Worm (Caenorhabditis elegans) whole organism, mixed stage, embryonic: Measurements from ENCODE around the gene K07C11.7.
A peak's percentile ranks its signal among the peaks of the same experiment; 100 is the strongest.

ENCODE experiments used
- M03D4.4 ChIP-seq: sonication (generic microtip); optimal IDR thresholded peaks from 2 replicates; lab custom pipeline; 2017; ENCODE audit warnings: mild to moderate bottlenecking, missing genetic modification characterization, missing compliant biosample characterization
- bed-3 ChIP-seq: fragments of 200-800 bp; sonication (Bioruptor generic); optimal IDR thresholded peaks from 3 replicates; lab custom pipeline; 2018; ENCODE audit warnings: mild to moderate bottlenecking, missing genetic modification characterization, moderate library complexity, missing compliant biosample characterization
- ceh-39 ChIP-seq: fragments of 150-350 bp; optimal IDR thresholded peaks from 2 replicates; lab custom pipeline; 2014; ENCODE audit warnings: missing biosample characterization, missing genetic modification characterization
- ceh-83 ChIP-seq: fragments of 200-800 bp; sonication (Bioruptor generic); optimal IDR thresholded peaks from 2 replicates; lab custom pipeline; 2018; ENCODE audit warnings: mild to moderate bottlenecking, missing genetic modification characterization, missing compliant biosample characterization
- ces-1 ChIP-seq: fragments of 150-350 bp; optimal IDR thresholded peaks from 2 replicates; lab custom pipeline; 2014; ENCODE audit warnings: missing biosample characterization, missing genetic modification reagents, missing genetic modification characterization
- cnd-1 ChIP-seq: fragments of 200-800 bp; sonication (Bioruptor generic); optimal IDR thresholded peaks from 2 replicates; lab custom pipeline; 2018; ENCODE audit warnings: mild to moderate bottlenecking, missing genetic modification characterization, missing compliant biosample characterization
- drap-1 ChIP-seq: fragments of 200-800 bp; sonication (Bioruptor generic); optimal IDR thresholded peaks from 3 replicates; lab custom pipeline; 2018; ENCODE audit warnings: mild to moderate bottlenecking, missing genetic modification characterization, missing compliant biosample characterization
- elt-1 ChIP-seq: sonication (generic microtip); optimal IDR thresholded peaks from 2 replicates; lab custom pipeline; 2017; ENCODE audit warnings: missing genetic modification characterization, mild to moderate bottlenecking, missing compliant biosample characterization, antibody characterized with exemption, moderate library complexity, borderline replicate concordance; ENCODE audit not compliant: insufficient read depth
- elt-3 ChIP-seq: fragments of 150-350 bp; optimal IDR thresholded peaks from 2 replicates; lab custom pipeline; 2014; ENCODE audit warnings: missing biosample characterization, missing genetic modification characterization
- flh-1 ChIP-seq: fragments of 200-800 bp; sonication (Bioruptor generic); optimal IDR thresholded peaks from 2 replicates; lab custom pipeline; 2018; ENCODE audit warnings: mild to moderate bottlenecking, missing genetic modification characterization, moderate library complexity, missing compliant biosample characterization
- ham-2 ChIP-seq: fragments of 200-800 bp; sonication (Bioruptor generic); optimal IDR thresholded peaks from 2 replicates; lab custom pipeline; 2018; ENCODE audit warnings: mild to moderate bottlenecking, missing genetic modification characterization, missing compliant biosample characterization
- hlh-1 ChIP-seq: fragments of 150-350 bp; optimal IDR thresholded peaks from 2 replicates; lab custom pipeline; 2014; ENCODE audit warnings: missing biosample characterization, missing genetic modification reagents, missing genetic modification characterization
- lin-13 ChIP-seq: fragments of 150-350 bp; optimal IDR thresholded peaks from 2 replicates; lab custom pipeline; 2014; ENCODE audit warnings: missing biosample characterization, missing genetic modification characterization
- lin-32 ChIP-seq: fragments of 200-800 bp; sonication (Bioruptor generic); optimal IDR thresholded peaks from 2 replicates; lab custom pipeline; 2018; ENCODE audit warnings: mild to moderate bottlenecking, missing genetic modification characterization, missing compliant biosample characterization
- lsy-2 ChIP-seq: fragments of 150-350 bp; optimal IDR thresholded peaks from 2 replicates; lab custom pipeline; 2014; ENCODE audit warnings: missing biosample characterization, missing genetic modification characterization
- mab-5 ChIP-seq: fragments of 150-350 bp; optimal IDR thresholded peaks from 2 replicates; lab custom pipeline; 2014; ENCODE audit warnings: missing biosample characterization, missing genetic modification characterization
- mep-1 ChIP-seq: fragments of 150-350 bp; optimal IDR thresholded peaks from 2 replicates; lab custom pipeline; 2017; ENCODE audit warnings: missing biosample characterization, missing genetic modification reagents, missing genetic modification characterization, inconsistent platforms
- mls-2 ChIP-seq: sonication (generic microtip); optimal IDR thresholded peaks from 2 replicates; lab custom pipeline; 2016; ENCODE audit warnings: mild to moderate bottlenecking, missing genetic modification characterization, moderate library complexity, missing compliant biosample characterization
- nhr-12 ChIP-seq: fragments of 150-350 bp; optimal IDR thresholded peaks from 2 replicates; lab custom pipeline; 2014; ENCODE audit warnings: missing biosample characterization, missing genetic modification characterization
- nhr-2 ChIP-seq: fragments of 150-350 bp; optimal IDR thresholded peaks from 2 replicates; lab custom pipeline; 2014; ENCODE audit warnings: missing biosample characterization, missing genetic modification characterization
- nhr-237 ChIP-seq: fragments of 150-350 bp; optimal IDR thresholded peaks from 2 replicates; lab custom pipeline; 2014; ENCODE audit warnings: missing biosample characterization, missing genetic modification characterization
- nhr-28 ChIP-seq: fragments of 150-350 bp; optimal IDR thresholded peaks from 2 replicates; lab custom pipeline; 2014; ENCODE audit warnings: missing biosample characterization, missing genetic modification characterization
- nhr-76 ChIP-seq: sonication (generic microtip); optimal IDR thresholded peaks from 2 replicates; lab custom pipeline; 2017; ENCODE audit warnings: missing biosample characterization, missing genetic modification characterization
- pha-4 ChIP-seq: fragments of 150-350 bp; optimal IDR thresholded peaks from 2 replicates; lab custom pipeline; 2018; ENCODE audit warnings: missing biosample characterization, missing genetic modification reagents, missing genetic modification characterization
- sem-2 ChIP-seq: fragments of 200-800 bp; sonication (Bioruptor generic); optimal IDR thresholded peaks from 2 replicates; lab custom pipeline; 2018; ENCODE audit warnings: mild to moderate bottlenecking, missing genetic modification characterization, missing compliant biosample characterization
- snpc-4 ChIP-seq: fragments of 150-350 bp; optimal IDR thresholded peaks from 2 replicates; lab custom pipeline; 2014; ENCODE audit warnings: missing biosample characterization, missing genetic modification characterization
- sptf-1 ChIP-seq: sonication (generic microtip); optimal IDR thresholded peaks from 2 replicates; lab custom pipeline; 2017; ENCODE audit warnings: mild to moderate bottlenecking, missing genetic modification characterization, moderate library complexity, missing compliant biosample characterization
- tbx-8 ChIP-seq: fragments of 200-800 bp; sonication (Bioruptor generic); optimal IDR thresholded peaks from 2 replicates; lab custom pipeline; 2018; ENCODE audit warnings: mild to moderate bottlenecking, missing genetic modification characterization, moderate library complexity, missing compliant biosample characterization
- unc-120 ChIP-seq: sonication (generic microtip); optimal IDR thresholded peaks from 2 replicates; lab custom pipeline; 2017; ENCODE audit warnings: missing genetic modification characterization, missing compliant biosample characterization; ENCODE audit not compliant: poor library complexity, severe bottlenecking
- unc-62 ChIP-seq: fragments of 150-350 bp; optimal IDR thresholded peaks from 2 replicates; lab custom pipeline; 2014; ENCODE audit warnings: missing biosample characterization, missing genetic modification reagents, missing genetic modification characterization
- zip-8 ChIP-seq: fragments of 150-350 bp; optimal IDR thresholded peaks from 2 replicates; lab custom pipeline; 2014; ENCODE audit warnings: missing biosample characterization, missing genetic modification characterization
- ztf-11 ChIP-seq: fragments of 150-350 bp; optimal IDR thresholded peaks from 2 replicates; lab custom pipeline; 2014; ENCODE audit warnings: missing biosample characterization, missing genetic modification characterization

K07C11.7 gene

ce11 chrV:8183384-8183783 is 30.4 kb downstream of the K07C11.7 start, which contains the start of gene srp-8:
Gene srp-8 (plus strand): TSS chrV:8183684.
- TF ChIP-seq ztf-11, result no peak
- TF ChIP-seq nhr-2, result no peak
- no peak for TF ChIP-seq elt-3 (tag; lab: Kevin White, UChicago)
- TF ChIP-seq M03D4.4 (tag; lab: Kevin White, UChicago), result no peak
- TF ChIP-seq lsy-2 (tag; lab: Kevin White, UChicago), result no peak
- TF ChIP-seq lin-32 (GFP tag; lab: Kevin White, UChicago), result no peak
- TF ChIP-seq nhr-28 (tag; lab: Kevin White, UChicago), result no peak
- no peak for TF ChIP-seq unc-62 (GFP tag; lab: Kevin White, UChicago)
- TF ChIP-seq flh-1, result no peak
- TF ChIP-seq elt-1, result no peak
- TF ChIP-seq ceh-39 (tag; lab: Kevin White, UChicago), result no peak
- no peak for TF ChIP-seq tbx-8 (GFP tag; lab: Kevin White, UChicago)
- no peak for TF ChIP-seq drap-1 (GFP tag; lab: Kevin White, UChicago)
- no peak for TF ChIP-seq mab-5 (tag; lab: Kevin White, UChicago)
- TF ChIP-seq mep-1 (tag; lab: Kevin White, UChicago), result no peak
- no peak for TF ChIP-seq unc-120 (tag; lab: Kevin White, UChicago)
- no peak for TF ChIP-seq nhr-12 (tag; lab: Kevin White, UChicago)

- TF ChIP-seq lin-13 (no peak), ces-1 (GFP tag; lab: Kevin White, UChicago) (peak; percentile 63), mab-5 (tag; lab: Kevin White, UChicago) (no peak), nhr-237 (tag; lab: Kevin White, UChicago) (peak; percentile 22), ham-2 (GFP tag; lab: Kevin White, UChicago) (no peak), nhr-2 (no peak), pha-4 (tag; lab: Kevin White, UChicago) (no peak), sem-2 (no peak), lin-32 (GFP tag; lab: Kevin White, UChicago) (no peak), ceh-83 (no peak), nhr-28 (tag; lab: Kevin White, UChicago) (no peak), cnd-1 (tag; lab: Kevin White, UChicago) (no peak)
Measured at ce11 chrV:8178914-8179542, 34.7 kb downstream of the K07C11.7 start, which contains the start of gene srp-7. Gene srp-7 (plus strand): TSS chrV:8179126.

- TF ChIP-seq elt-1 (no peak), elt-3 (tag; lab: Kevin White, UChicago) (no peak), lin-32 (GFP tag; lab: Kevin White, UChicago) (no peak), mls-2 (tag; lab: Kevin White, UChicago) (no peak), mep-1 (tag; lab: Kevin White, UChicago) (no peak), lsy-2 (tag; lab: Kevin White, UChicago) (no peak), flh-1 (no peak), sptf-1 (tag; lab: Kevin White, UChicago) (no peak), unc-62 (GFP tag; lab: Kevin White, UChicago) (no peak), hlh-1 (no peak), nhr-76 (tag; lab: Kevin White, UChicago) (no peak), nhr-237 (tag; lab: Kevin White, UChicago) (no peak), bed-3 (GFP tag; lab: Kevin White, UChicago) (no peak), zip-8 (tag; lab: Kevin White, UChicago) (no peak), mab-5 (tag; lab: Kevin White, UChicago) (no peak), snpc-4 (tag; lab: Kevin White, UChicago) (no peak)
Measured at ce11 chrV:8178279-8178678, 35.5 kb downstream of the K07C11.7 start.

ce11 chrV:8177349-8177748 is 36.4 kb downstream of the K07C11.7 start, which contains the start of gene F20D6.9:
Gene F20D6.9 (minus strand): TSS chrV:8177449.
- no peak for TF ChIP-seq ces-1 (GFP tag; lab: Kevin White, UChicago)
- TF ChIP-seq mab-5 (tag; lab: Kevin White, UChicago), result no peak
- no peak for TF ChIP-seq ceh-83
- TF ChIP-seq sptf-1 (tag; lab: Kevin White, UChicago), result no peak
- no peak for TF ChIP-seq mep-1 (tag; lab: Kevin White, UChicago)
- TF ChIP-seq drap-1 (GFP tag; lab: Kevin White, UChicago), result no peak
- no peak for TF ChIP-seq nhr-28 (tag; lab: Kevin White, UChicago)
- no peak for TF ChIP-seq elt-1
- TF ChIP-seq nhr-12 (tag; lab: Kevin White, UChicago), result no peak
- no peak for TF ChIP-seq sem-2
- TF ChIP-seq ceh-39 (tag; lab: Kevin White, UChicago), result no peak
- no peak for TF ChIP-seq nhr-2
